Fruit fly (Drosophila melanogaster): ENCODE measurements around the gene CG17242.

CG17242 gene

dm6 chr2L:2221649-2222150, 47.2 kb downstream of the CG17242 start (continued):
- TF ChIP-seq ATbp (GFP tag; optimal IDR thresholded peaks at IDR 0.05): peak; percentile 96
- peak; percentile 92 for TF ChIP-seq sr (GFP tag; IDR thresholded peaks at IDR 0.05)
- TF ChIP-seq CG18764 (GFP tag; optimal IDR thresholded peaks at IDR 0.05): peak; percentile 93
- peak; percentile 93 for TF ChIP-seq fd96Cb (tag; optimal IDR thresholded peaks at IDR 0.05)
- peak; percentile 92 for TF ChIP-seq CG8388 (GFP tag; optimal IDR thresholded peaks at IDR 0.05)
- peak; percentile 95 for TF ChIP-seq Sox100B (GFP tag; optimal IDR thresholded peaks at IDR 0.05)
- peak in 1 of 3 experiments; percentile 85 for TF ChIP-seq lola (GFP tag; optimal IDR thresholded peaks at IDR 0.05)
- TF ChIP-seq CG4730 (GFP tag; IDR thresholded peaks at IDR 0.05): peak; percentile 95
- peak; percentile 83 for TF ChIP-seq Nf-YC (tag; optimal IDR thresholded peaks at IDR 0.05)
- peak; percentile 97 for TF ChIP-seq CoRest (tag; optimal IDR thresholded peaks at IDR 0.05)
- peak; percentile 94 for TF ChIP-seq CG34376 (GFP tag; optimal IDR thresholded peaks at IDR 0.05)
- peak; percentile 93 for TF ChIP-seq CG12299 (tag; optimal IDR thresholded peaks at IDR 0.05)
- peak in 1 of 2 experiments; percentile 57 for TF ChIP-seq insv (GFP tag; optimal IDR thresholded peaks at IDR 0.05)
- TF ChIP-seq btn (GFP tag; optimal IDR thresholded peaks at IDR 0.05): peak; percentile 87
- TF ChIP-seq dmrt11E (tag; optimal IDR thresholded peaks at IDR 0.05): peak; percentile 89
- TF ChIP-seq bsh (GFP tag; optimal IDR thresholded peaks at IDR 0.05): peak; percentile 95 to 96
- TF ChIP-seq phol (tag; optimal IDR thresholded peaks at IDR 0.05): peak; percentile 92
- TF ChIP-seq Fer2 (tag; optimal IDR thresholded peaks at IDR 0.05): peak; percentile 91
- no peak for TF ChIP-seq sna (GFP tag; IDR thresholded peaks at IDR 0.05; ENCODE audit: partially characterized antibody)
- peak; percentile 95 to 97 for TF ChIP-seq dpn (GFP tag; optimal IDR thresholded peaks at IDR 0.05)
- TF ChIP-seq ash1 (GFP tag; optimal IDR thresholded peaks at IDR 0.05): peak; percentile 76
- peak; percentile 8 for TF ChIP-seq CG9797 (GFP tag; optimal IDR thresholded peaks at IDR 0.05)
- TF ChIP-seq pros (GFP tag; optimal IDR thresholded peaks at IDR 0.05): no peak
- TF ChIP-seq Hey (tag; optimal IDR thresholded peaks at IDR 0.05): peak; percentile 94
- no peak for TF ChIP-seq Doc3 (GFP tag; IDR thresholded peaks at IDR 0.05; ENCODE audit: partially characterized antibody)
- TF ChIP-seq CG13123 (GFP tag; optimal IDR thresholded peaks at IDR 0.05): peak; percentile 93
- TF ChIP-seq stwl (tag; optimal IDR thresholded peaks at IDR 0.05): peak; percentile 16
- TF ChIP-seq Adf1 (GFP tag; IDR thresholded peaks at IDR 0.05): peak; percentile 87
- TF ChIP-seq CG8944 (GFP tag; optimal IDR thresholded peaks at IDR 0.05): peak; percentile 94
- TF ChIP-seq CG1832 (GFP tag; optimal IDR thresholded peaks at IDR 0.05): no peak
- TF ChIP-seq Taf1 (GFP tag; IDR thresholded peaks at IDR 0.05): peak; percentile 95
- peak; percentile 85 for TF ChIP-seq zf30C (GFP tag; optimal IDR thresholded peaks at IDR 0.05)
- TF ChIP-seq Med (GFP tag): peak; percentile 99
- TF ChIP-seq stc (GFP tag; IDR thresholded peaks at IDR 0.05): peak; percentile 96
- no peak for TF ChIP-seq cg (GFP tag; optimal IDR thresholded peaks at IDR 0.05)
- peak; percentile 85 for TF ChIP-seq sd (tag; optimal IDR thresholded peaks at IDR 0.05)
- peak in 1 of 3 experiments; percentile 48 for TF ChIP-seq Stat92E (GFP tag; optimal IDR thresholded peaks at IDR 0.05)
- TF ChIP-seq CG2712 (tag; optimal IDR thresholded peaks at IDR 0.05): peak; percentile 96
- TF ChIP-seq Vsx1 (GFP tag; optimal IDR thresholded peaks at IDR 0.05): peak; percentile 85
- peak; percentile 97 for TF ChIP-seq esg (GFP tag; conservative IDR thresholded peaks at IDR 0.05)
- TF ChIP-seq CG13424 (tag; optimal IDR thresholded peaks at IDR 0.05): peak; percentile 97
- peak; percentile 92 for TF ChIP-seq slou (GFP tag; optimal IDR thresholded peaks at IDR 0.05)
- TF ChIP-seq CG12104 (GFP tag; optimal IDR thresholded peaks at IDR 0.05): peak; percentile 94
- peak; percentile 84 for TF ChIP-seq E2f2 (GFP tag; IDR thresholded peaks at IDR 0.05)
- peak; percentile 96 for TF ChIP-seq E2f1 (GFP tag; IDR thresholded peaks at IDR 0.05)
- TF ChIP-seq Dp (GFP tag; optimal IDR thresholded peaks at IDR 0.05): peak; percentile 10
- no peak for TF ChIP-seq lov (optimal IDR thresholded peaks at IDR 0.05)
- TF ChIP-seq lov (GFP tag; IDR thresholded peaks at IDR 0.05): peak; percentile 97
- peak; percentile 61 for TF ChIP-seq CG14965 (GFP tag; optimal IDR thresholded peaks at IDR 0.05; ENCODE audit: borderline replicate concordance)

All from whole organism, embryonic.